Fruit fly (Drosophila melanogaster): Measurements from ENCODE around the gene stx.

Gene stx

dm6 chrX:10756026-10756561, 11.4 kb upstream of the stx start:
- TF ChIP-seq dmrt99B (tag; optimal IDR thresholded peaks at IDR 0.05) (peak; percentile 12), stc (GFP tag; IDR thresholded peaks at IDR 0.05) (no peak), eve (GFP tag; optimal IDR thresholded peaks at IDR 0.05) (no peak), CG6765 (GFP tag; optimal IDR thresholded peaks at IDR 0.05) (no peak), E2f2 (GFP tag; IDR thresholded peaks at IDR 0.05) (no peak), E2f1 (GFP tag; IDR thresholded peaks at IDR 0.05) (no peak), CG2120 (GFP tag; optimal IDR thresholded peaks at IDR 0.05) (peak; percentile 18), Abd-B (GFP tag; optimal IDR thresholded peaks at IDR 0.05) (no peak), Xbp1 (GFP tag; optimal IDR thresholded peaks at IDR 0.05) (no peak), NK7.1 (GFP tag; optimal IDR thresholded peaks at IDR 0.05) (no peak), H15 (GFP tag; IDR thresholded peaks at IDR 0.05) (no peak), TFAM (GFP tag; optimal IDR thresholded peaks at IDR 0.05) (no peak), CG14860 (GFP tag; IDR thresholded peaks at IDR 0.05; ENCODE audit: partially characterized antibody) (no peak), Hsf (GFP tag; optimal IDR thresholded peaks at IDR 0.05) (no peak), CG14710 (tag; optimal IDR thresholded peaks at IDR 0.05) (no peak), salm (tag; optimal IDR thresholded peaks at IDR 0.05) (no peak), mirr (GFP tag; optimal IDR thresholded peaks at IDR 0.05) (no peak), zfh2 (GFP tag; optimal IDR thresholded peaks at IDR 0.05) (no peak), CG12391 (tag; optimal IDR thresholded peaks at IDR 0.05) (no peak), CG9727 (GFP tag; optimal IDR thresholded peaks at IDR 0.05) (peak; percentile 36), fd64A (GFP tag; optimal IDR thresholded peaks at IDR 0.05) (no peak), CG32767 (GFP tag; IDR thresholded peaks at IDR 0.05) (no peak), CG17361 (GFP tag; IDR thresholded peaks at IDR 0.05) (no peak), CG17802 (tag; optimal IDR thresholded peaks at IDR 0.05) (no peak), ash1 (GFP tag; optimal IDR thresholded peaks at IDR 0.05) (no peak), CG3847 (GFP tag; IDR thresholded peaks at IDR 0.05) (no peak), CG18619 (GFP tag; optimal IDR thresholded peaks at IDR 0.05) (peak; percentile 23), kni (GFP tag; optimal IDR thresholded peaks at IDR 0.05) (no peak), CG4730 (GFP tag; IDR thresholded peaks at IDR 0.05) (no peak), nmo (GFP tag; optimal IDR thresholded peaks at IDR 0.05) (no peak), CG12104 (GFP tag; optimal IDR thresholded peaks at IDR 0.05) (peak; percentile 4), pros (GFP tag; optimal IDR thresholded peaks at IDR 0.05) (no peak), gcm2 (GFP tag; optimal IDR thresholded peaks at IDR 0.05) (no peak), CG7556 (GFP tag; optimal IDR thresholded peaks at IDR 0.05) (peak; percentile 58), CG6254 (GFP tag; optimal IDR thresholded peaks at IDR 0.05) (no peak), bigmax (GFP tag; optimal IDR thresholded peaks at IDR 0.05) (no peak), Gsc (GFP tag; IDR thresholded peaks at IDR 0.05) (no peak), CG4360 (GFP tag; IDR thresholded peaks at IDR 0.05) (no peak), nom (GFP tag; optimal IDR thresholded peaks at IDR 0.05) (peak; percentile 11), CG13287 (GFP tag; IDR thresholded peaks at IDR 0.05; ENCODE audit: partially characterized antibody) (no peak), corto (GFP tag; optimal IDR thresholded peaks at IDR 0.05) (no peak), CG2199 (GFP tag; IDR thresholded peaks at IDR 0.05) (no peak), Dp (GFP tag; optimal IDR thresholded peaks at IDR 0.05) (no peak), CG3281 (GFP tag; optimal IDR thresholded peaks at IDR 0.05) (peak; percentile 34), Sox100B (GFP tag; optimal IDR thresholded peaks at IDR 0.05) (peak; percentile 24), danr (GFP tag; IDR thresholded peaks at IDR 0.05) (no peak), pzg (GFP tag; optimal IDR thresholded peaks at IDR 0.05) (no peak), CG2875 (GFP tag; optimal IDR thresholded peaks at IDR 0.05) (no peak), wek (GFP tag; optimal IDR thresholded peaks at IDR 0.05) (no peak), Fer1 (GFP tag; optimal IDR thresholded peaks at IDR 0.05) (peak; percentile 2), CG34422 (GFP tag; IDR thresholded peaks at IDR 0.05) (no peak)

All from whole organism, embryonic.